Worm (Caenorhabditis elegans): ENCODE results near the gene hacd-1.

The hacd-1 gene

ce11 chrV:1459374-1459926 lies 719 bp upstream of the hacd-1 start:
- TF ChIP-seq aha-1 (tag): peak; percentile 66
- TF ChIP-seq nhr-28 (tag; optimal IDR thresholded peaks at IDR 0.05): peak; percentile 67
- TF ChIP-seq fkh-10 (GFP tag; optimal IDR thresholded peaks at IDR 0.05): no peak
- TF ChIP-seq zag-1 (tag; optimal IDR thresholded peaks at IDR 0.05): no peak
- peak; percentile 47 for TF ChIP-seq nhr-77 (tag; optimal IDR thresholded peaks at IDR 0.05)
- TF ChIP-seq hlh-11 (tag; optimal IDR thresholded peaks at IDR 0.05): peak; percentile 66
- no peak for TF ChIP-seq madf-9 (GFP tag; conservative IDR thresholded peaks at IDR 0.05)
- no peak for TF ChIP-seq daf-16 (GFP tag; optimal IDR thresholded peaks at IDR 0.05)
- peak; percentile 81 for TF ChIP-seq daf-16 (tag; optimal IDR thresholded peaks at IDR 0.05)
- TF ChIP-seq nhr-48 (tag; optimal IDR thresholded peaks at IDR 0.05): peak; percentile 18
- peak; percentile 81 for TF ChIP-seq dmd-6 (GFP tag; IDR thresholded peaks at IDR 0.05)
- no peak for TF ChIP-seq lin-38 (GFP tag; IDR thresholded peaks at IDR 0.05)
- no peak for TF ChIP-seq ZK546.5 (tag; optimal IDR thresholded peaks at IDR 0.05)
- peak; percentile 78 for TF ChIP-seq mxl-2 (GFP tag; conservative IDR thresholded peaks at IDR 0.05)
- no peak for TF ChIP-seq nhr-237 (tag; optimal IDR thresholded peaks at IDR 0.05)
- TF ChIP-seq hlh-30 (tag; optimal IDR thresholded peaks at IDR 0.05; ENCODE audit: insufficient read depth): peak; percentile 43
- TF ChIP-seq pqm-1 (tag; optimal IDR thresholded peaks at IDR 0.05): peak; percentile 43
- TF ChIP-seq nhr-76 (tag; optimal IDR thresholded peaks at IDR 0.05): no peak
- no peak for TF ChIP-seq F44E2.7 (GFP tag; IDR thresholded peaks at IDR 0.05)
- TF ChIP-seq dve-1 (tag; optimal IDR thresholded peaks at IDR 0.05; ENCODE audit: insufficient read depth): peak; percentile 44
- TF ChIP-seq ctbp-1 (GFP tag; IDR thresholded peaks at IDR 0.05): no peak
- peak; percentile 18; the same call in 1 of the 2 replicates for TF ChIP-seq php-3 (GFP tag; IDR thresholded peaks at IDR 0.05)

- no peak for TF ChIP-seq ceh-62 (tag; optimal IDR thresholded peaks at IDR 0.05)
- no peak for TF ChIP-seq attf-4 (tag; optimal IDR thresholded peaks at IDR 0.05)
- TF ChIP-seq nhr-28 (tag; optimal IDR thresholded peaks at IDR 0.05): peak; percentile 66
- no peak for TF ChIP-seq dpl-1 (GFP tag; optimal IDR thresholded peaks at IDR 0.05)
- TF ChIP-seq Y105C5A.15 (GFP tag; IDR thresholded peaks at IDR 0.05): no peak
- no peak for TF ChIP-seq fos-1 (tag; optimal IDR thresholded peaks at IDR 0.05)
- TF ChIP-seq daf-16 (GFP tag; optimal IDR thresholded peaks at IDR 0.05): no peak
- peak; percentile 9 for TF ChIP-seq daf-16 (tag; optimal IDR thresholded peaks at IDR 0.05)
- TF ChIP-seq fkh-10 (GFP tag; optimal IDR thresholded peaks at IDR 0.05): no peak
- no peak for TF ChIP-seq nhr-10 (tag; optimal IDR thresholded peaks at IDR 0.05)
- no peak for TF ChIP-seq snpc-4 (tag; optimal IDR thresholded peaks at IDR 0.05)
- peak; percentile 26 for TF ChIP-seq hlh-11 (tag; optimal IDR thresholded peaks at IDR 0.05)
- TF ChIP-seq dmd-6 (GFP tag; IDR thresholded peaks at IDR 0.05): peak; percentile 83
- no peak for TF ChIP-seq mxl-2 (GFP tag; conservative IDR thresholded peaks at IDR 0.05)
- no peak for TF ChIP-seq aly-2 (tag; optimal IDR thresholded peaks at IDR 0.05)
- no peak for TF ChIP-seq unc-39 (tag; optimal IDR thresholded peaks at IDR 0.05)
- no peak for TF ChIP-seq tra-1 (GFP tag; IDR thresholded peaks at IDR 0.05)
- TF ChIP-seq nhr-77 (tag; optimal IDR thresholded peaks at IDR 0.05): peak; percentile 26
- peak; percentile 37 for TF ChIP-seq pqm-1 (tag; optimal IDR thresholded peaks at IDR 0.05)
Measured at ce11 chrV:1464543-1465040, 4.4 kb downstream of the hacd-1 start, which contains the start of the genes fpn-1.2 and pqn-54. Gene fpn-1.2, minus strand, starts transcription at chrV:1464699. Gene pqn-54, plus strand, starts transcription at chrV:1464990.

- 0 out of 2 replicates have a peak, but pooled peaks have one; percentile 30 for TF ChIP-seq F44E2.7 (GFP tag; IDR thresholded peaks at IDR 0.05)
- peak; percentile 89 for TF ChIP-seq set-16 (GFP tag; IDR thresholded peaks at IDR 0.05)
- no peak for TF ChIP-seq egl-27 (tag; optimal IDR thresholded peaks at IDR 0.05)
- no peak for TF ChIP-seq zip-2 (tag; optimal IDR thresholded peaks at IDR 0.05)
- TF ChIP-seq pha-4 (GFP tag; IDR thresholded peaks at IDR 0.05): no peak
- no peak for TF ChIP-seq pha-4 (tag; optimal IDR thresholded peaks at IDR 0.05)
- no peak for TF ChIP-seq daf-12 (tag; optimal IDR thresholded peaks at IDR 0.05)
- TF ChIP-seq zip-11 (GFP tag; IDR thresholded peaks at IDR 0.05): no peak
- 0 out of 2 replicates have a peak, but pooled peaks have one; percentile 36 for TF ChIP-seq lim-7 (GFP tag; IDR thresholded peaks at IDR 0.05)
- TF ChIP-seq nhr-102 (tag; optimal IDR thresholded peaks at IDR 0.05): no peak
- no peak for TF ChIP-seq ztf-7 (tag; optimal IDR thresholded peaks at IDR 0.05)
- TF ChIP-seq mes-2 (tag; optimal IDR thresholded peaks at IDR 0.05; ENCODE audit: poor library complexity, severe bottlenecking): no peak
- TF ChIP-seq sdz-12 (GFP tag; optimal IDR thresholded peaks at IDR 0.05): no peak
- no peak for TF ChIP-seq spr-1 (tag; optimal IDR thresholded peaks at IDR 0.05)
- TF ChIP-seq ceh-44 (GFP tag; IDR thresholded peaks at IDR 0.05): no peak
- TF ChIP-seq attf-4 (tag; optimal IDR thresholded peaks at IDR 0.05): no peak
- no peak for TF ChIP-seq Y48G9A.11 (GFP tag; IDR thresholded peaks at IDR 0.05)
- TF ChIP-seq rbr-2 (tag; optimal IDR thresholded peaks at IDR 0.05): no peak
- no peak for TF ChIP-seq T26A8.4 (GFP tag; IDR thresholded peaks at IDR 0.05)
- TF ChIP-seq mxl-3 (GFP tag; optimal IDR thresholded peaks at IDR 0.05): no peak
Measured at ce11 chrV:1465932-1466331, 5.8 kb downstream of the hacd-1 start.

All from whole organism, L4 larva.